Worm (Caenorhabditis elegans) whole organism, L2 larva: Measurements from ENCODE around the gene T05C7.7.

Source experiments
- C34F6.9 ChIP-seq: fragments of 150-350 bp; optimal IDR thresholded peaks from 2 replicates; lab custom pipeline; 2014; ENCODE audit warnings: missing biosample characterization, missing genetic modification characterization
- R02D3.7 ChIP-seq: fragments of 150-350 bp; optimal IDR thresholded peaks from 2 replicates; lab custom pipeline; 2014; ENCODE audit warnings: missing biosample characterization, missing genetic modification characterization
- Y55F3AM.14 ChIP-seq: fragments of 200-800 bp; sonication (Bioruptor generic); optimal IDR thresholded peaks from 2 replicates; lab custom pipeline; 2018; ENCODE audit warnings: mild to moderate bottlenecking, missing genetic modification characterization, missing compliant biosample characterization
- ama-1 ChIP-seq: fragments of 150-350 bp; optimal IDR thresholded peaks from 2 replicates; lab custom pipeline; 2018; ENCODE audit warnings: inconsistent platforms
- blmp-1 ChIP-seq: sonication (generic microtip); optimal IDR thresholded peaks from 2 replicates; lab custom pipeline; 2017; ENCODE audit warnings: missing genetic modification characterization, mild to moderate bottlenecking, missing compliant biosample characterization, antibody characterized with exemption, moderate library complexity; ENCODE audit not compliant: insufficient read depth
- ceh-16 ChIP-seq: fragments of 150-350 bp; optimal IDR thresholded peaks from 2 replicates; lab custom pipeline; 2014; ENCODE audit warnings: missing biosample characterization, missing genetic modification characterization
- ceh-82 ChIP-seq: fragments of 150-350 bp; optimal IDR thresholded peaks from 2 replicates; lab custom pipeline; 2014; ENCODE audit warnings: missing biosample characterization, missing genetic modification characterization
- crh-2 ChIP-seq: sonication (generic microtip); optimal IDR thresholded peaks from 2 replicates; lab custom pipeline; 2017; ENCODE audit warnings: missing biosample characterization, missing genetic modification characterization
- dmd-4 ChIP-seq: sonication (generic microtip); optimal IDR thresholded peaks from 2 replicates; lab custom pipeline; 2017; ENCODE audit warnings: missing biosample characterization, missing genetic modification characterization
- egl-27 ChIP-seq: sonication (generic microtip); optimal IDR thresholded peaks from 3 replicates; lab custom pipeline; 2017; ENCODE audit warnings: missing biosample characterization, missing genetic modification reagents, missing genetic modification characterization
- elt-1 ChIP-seq: fragments of 150-350 bp; optimal IDR thresholded peaks from 2 replicates; lab custom pipeline; 2014; ENCODE audit warnings: missing biosample characterization, missing genetic modification characterization
- elt-3 ChIP-seq: sonication (generic microtip); optimal IDR thresholded peaks from 2 replicates; lab custom pipeline; 2017; ENCODE audit warnings: missing biosample characterization, missing genetic modification characterization
- fos-1 ChIP-seq: fragments of 150-350 bp; optimal IDR thresholded peaks from 2 replicates; lab custom pipeline; 2014; ENCODE audit warnings: missing biosample characterization, missing genetic modification characterization
- gmeb-1 ChIP-seq: fragments of 150-350 bp; optimal IDR thresholded peaks from 2 replicates; lab custom pipeline; 2014; ENCODE audit warnings: missing biosample characterization, missing genetic modification characterization
- lin-11 ChIP-seq: fragments of 150-350 bp; sonication (generic microtip); optimal IDR thresholded peaks from 2 replicates; lab custom pipeline; 2014; ENCODE audit warnings: missing biosample characterization, missing genetic modification characterization, inconsistent platforms, mixed read lengths
- lin-13 ChIP-seq: fragments of 150-350 bp; optimal IDR thresholded peaks from 2 replicates; lab custom pipeline; 2014; ENCODE audit warnings: missing biosample characterization, missing genetic modification reagents, missing genetic modification characterization
- lsy-2 ChIP-seq, 2 experiments: fragments of 150-350 bp in 1 of 2; sonication (generic microtip) in 1 of 2; optimal IDR thresholded peaks; 2 replicates each; lab custom pipeline; 2014 to 2017; ENCODE audit warnings: missing biosample characterization in 2 of 2, missing genetic modification characterization in 2 of 2
- mbf-1 ChIP-seq: sonication (generic microtip); optimal IDR thresholded peaks from 2 replicates; lab custom pipeline; 2017; ENCODE audit warnings: missing biosample characterization, missing genetic modification characterization
- mdl-1 ChIP-seq, 2 experiments: fragments of 150-350 bp in 1 of 2; sonication (generic microtip) in 1 of 2; optimal IDR thresholded peaks; 2 replicates each; lab custom pipeline; 2017; ENCODE audit warnings: missing biosample characterization in 2 of 2, missing genetic modification characterization in 2 of 2
- nhr-11 ChIP-seq: fragments of 150-350 bp; optimal IDR thresholded peaks from 2 replicates; lab custom pipeline; 2014; ENCODE audit warnings: missing biosample characterization, missing genetic modification characterization
- nhr-129 ChIP-seq: fragments of 150-350 bp; optimal IDR thresholded peaks from 2 replicates; lab custom pipeline; 2014; ENCODE audit warnings: missing biosample characterization, missing genetic modification characterization
- nhr-21 ChIP-seq: fragments of 150-350 bp; optimal IDR thresholded peaks from 2 replicates; lab custom pipeline; 2014; ENCODE audit warnings: missing biosample characterization, missing genetic modification characterization
- nhr-23 ChIP-seq: fragments of 150-350 bp; optimal IDR thresholded peaks from 2 replicates; lab custom pipeline; 2014; ENCODE audit warnings: missing biosample characterization, missing genetic modification reagents, missing genetic modification characterization
- nhr-237 ChIP-seq: fragments of 150-350 bp; optimal IDR thresholded peaks from 2 replicates; lab custom pipeline; 2014; ENCODE audit warnings: missing biosample characterization, missing genetic modification characterization
- nhr-77 ChIP-seq: fragments of 150-350 bp; optimal IDR thresholded peaks from 2 replicates; lab custom pipeline; 2014; ENCODE audit warnings: missing biosample characterization, missing genetic modification characterization
- peb-1 ChIP-seq: fragments of 150-350 bp; optimal IDR thresholded peaks from 2 replicates; lab custom pipeline; 2014; ENCODE audit warnings: missing biosample characterization, missing genetic modification characterization
- sem-4 ChIP-seq: fragments of 150-350 bp; optimal IDR thresholded peaks from 2 replicates; lab custom pipeline; 2014; ENCODE audit warnings: missing biosample characterization, missing genetic modification reagents, missing genetic modification characterization
- skn-1 ChIP-seq: sonication (generic microtip); optimal IDR thresholded peaks from 2 replicates; lab custom pipeline; 2017; ENCODE audit warnings: missing biosample characterization, missing genetic modification characterization
- sma-3 ChIP-seq: sonication (generic microtip); optimal IDR thresholded peaks from 2 replicates; lab custom pipeline; 2016; ENCODE audit warnings: missing genetic modification reagents, missing genetic modification characterization, missing compliant biosample characterization
- sma-9 ChIP-seq, 2 experiments: fragments of 150-350 bp in 1 of 2; sonication (generic microtip) in 1 of 2; optimal IDR thresholded peaks; 2 replicates each; lab custom pipeline; 2014 to 2016; ENCODE audit warnings: missing genetic modification characterization in 2 of 2, mild to moderate bottlenecking in 1 of 2, missing biosample characterization in 1 of 2, missing compliant biosample characterization in 1 of 2, missing genetic modification reagents in 1 of 2, moderate library complexity in 1 of 2
- snpc-4 ChIP-seq: fragments of 150-350 bp; optimal IDR thresholded peaks from 2 replicates; lab custom pipeline; 2014; ENCODE audit warnings: missing biosample characterization, missing genetic modification characterization
- unc-39 ChIP-seq: fragments of 150-350 bp; optimal IDR thresholded peaks from 2 replicates; lab custom pipeline; 2014; ENCODE audit warnings: missing biosample characterization, missing genetic modification characterization
- unc-55 ChIP-seq: fragments of 150-350 bp; sonication (generic microtip); optimal IDR thresholded peaks from 3 replicates; lab custom pipeline; 2014; ENCODE audit warnings: missing biosample characterization, missing genetic modification reagents, missing genetic modification characterization
- unc-62 ChIP-seq: fragments of 150-350 bp; optimal IDR thresholded peaks from 2 replicates; lab custom pipeline; 2014; ENCODE audit warnings: missing biosample characterization, missing genetic modification reagents, missing genetic modification characterization
- zag-1 ChIP-seq: fragments of 150-350 bp; optimal IDR thresholded peaks from 2 replicates; lab custom pipeline; 2014; ENCODE audit warnings: missing biosample characterization, missing genetic modification characterization
- ztf-1 ChIP-seq: fragments of 200-800 bp; sonication (Bioruptor generic); conservative IDR thresholded peaks from 2 replicates; pipeline ENCODE4 v1.3.6; 2022; ENCODE audit warnings: missing genetic modification characterization, missing compliant biosample characterization
- ztf-11 ChIP-seq: sonication (generic microtip); optimal IDR thresholded peaks from 2 replicates; lab custom pipeline; 2017; ENCODE audit warnings: missing biosample characterization, missing genetic modification characterization
- ztf-4 ChIP-seq: fragments of 150-350 bp; optimal IDR thresholded peaks from 2 replicates; lab custom pipeline; 2014; ENCODE audit warnings: missing biosample characterization, missing genetic modification characterization

T05C7.7 gene

DNA sequence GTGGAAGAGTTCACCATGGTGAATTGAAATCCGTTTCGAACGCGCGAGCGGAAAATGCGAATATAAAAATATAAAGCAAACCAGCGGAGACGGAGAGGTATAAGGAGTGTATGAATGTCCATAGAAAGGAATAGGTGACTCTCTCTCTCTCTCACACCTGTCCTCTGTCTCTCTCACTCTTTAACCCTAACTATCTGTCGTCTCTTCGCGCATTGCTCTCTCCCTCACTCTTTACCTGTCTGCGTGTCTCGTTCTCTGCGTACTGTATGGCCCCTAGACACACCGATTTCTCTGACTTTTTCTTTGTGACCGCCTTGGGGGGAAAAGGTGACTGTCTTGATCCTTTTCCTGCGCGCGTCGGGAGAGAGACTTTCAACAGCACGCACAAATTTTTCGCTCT lies 10.3 kb upstream of the T05C7.7 start (continued):
- TF ChIP-seq lin-11 (tag; lab: Kevin White, UChicago), result no peak
- no peak for TF ChIP-seq zag-1 (tag; lab: Kevin White, UChicago)

DNA sequence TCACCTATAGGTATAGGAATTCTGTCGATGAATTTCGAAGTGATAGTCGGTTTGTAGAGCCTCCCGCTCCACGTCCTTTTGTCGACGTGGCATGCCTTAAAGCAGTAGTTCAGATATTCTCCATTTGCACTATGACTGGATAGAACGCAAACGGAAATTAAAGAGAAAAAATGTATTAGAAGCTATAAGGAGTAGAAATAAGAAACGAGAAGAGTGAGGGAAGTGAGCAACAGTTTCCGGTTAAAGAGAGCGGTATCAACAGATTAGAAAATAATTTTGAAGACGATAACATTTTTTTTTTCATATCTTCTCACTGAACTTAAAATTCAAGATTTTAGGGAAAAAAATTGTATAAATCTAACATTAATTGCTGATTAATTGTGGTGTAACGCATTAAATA lies 8.0 kb upstream of the T05C7.7 start, which contains the start of gene T05C7.4:
TSS of gene T05C7.4 (minus strand) at position 101 of the 400 bp plus-strand sequence.
- TF ChIP-seq gmeb-1 (tag; lab: Kevin White, UChicago) (no peak), lsy-2 (tag; optimal IDR thresholded peaks at IDR 0.05; lab: Kevin White, UChicago) (no peak), unc-55 (GFP tag; lab: Kevin White, UChicago) (no peak), nhr-21 (tag; lab: Kevin White, UChicago) (no peak), blmp-1 (tag; lab: Kevin White, UChicago) (no peak), elt-1 (no peak), C34F6.9 (no peak), sma-3 (GFP tag; lab: Kevin White, UChicago) (no peak), dmd-4 (no peak), nhr-11 (no peak), ztf-11 (no peak), lin-11 (tag; lab: Kevin White, UChicago) (no peak), ama-1 (lab: Kevin White, UChicago) (no peak), unc-39 (tag; lab: Kevin White, UChicago) (no peak), ztf-1 (GFP tag; lab: Robert Waterston, UW) (no peak), ceh-16 (tag; lab: Kevin White, UChicago) (no peak), Y55F3AM.14 (GFP tag; lab: Kevin White, UChicago) (no peak), peb-1 (tag; lab: Kevin White, UChicago) (no peak), ztf-4 (tag; lab: Kevin White, UChicago) (no peak)

DNA sequence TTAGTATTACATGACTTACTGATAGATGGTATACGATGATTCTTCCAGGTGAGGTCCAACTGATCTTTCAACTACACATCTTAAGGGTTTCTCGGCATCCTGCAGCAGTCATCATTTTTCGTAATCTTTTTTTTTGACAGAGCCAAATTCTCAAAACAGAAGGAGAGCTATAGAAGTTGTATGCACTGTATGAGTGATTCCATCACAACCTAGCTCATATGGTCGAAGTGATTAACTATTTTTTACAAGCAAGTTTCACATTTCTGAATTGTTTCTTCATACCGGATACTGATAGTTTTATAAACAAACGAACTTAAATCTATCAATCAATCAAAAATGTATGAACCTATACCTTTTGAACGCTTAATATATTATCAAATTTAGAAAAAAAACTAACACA lies 2.7 kb upstream of the T05C7.7 start, which contains the start of gene T05C7.5:
TSS of gene T05C7.5 (minus strand) at position 101 of the 400 bp plus-strand sequence.
- no peak for TF ChIP-seq sem-4 (tag; lab: Kevin White, UChicago)
- TF ChIP-seq lin-13 (GFP tag; lab: Kevin White, UChicago), result no peak
- no peak for TF ChIP-seq fos-1 (tag; lab: Kevin White, UChicago)
- no peak for TF ChIP-seq blmp-1 (tag; lab: Kevin White, UChicago)
- no peak for TF ChIP-seq Y55F3AM.14 (GFP tag; lab: Kevin White, UChicago)
- TF ChIP-seq C34F6.9, result no peak
- no peak for TF ChIP-seq dmd-4

DNA sequence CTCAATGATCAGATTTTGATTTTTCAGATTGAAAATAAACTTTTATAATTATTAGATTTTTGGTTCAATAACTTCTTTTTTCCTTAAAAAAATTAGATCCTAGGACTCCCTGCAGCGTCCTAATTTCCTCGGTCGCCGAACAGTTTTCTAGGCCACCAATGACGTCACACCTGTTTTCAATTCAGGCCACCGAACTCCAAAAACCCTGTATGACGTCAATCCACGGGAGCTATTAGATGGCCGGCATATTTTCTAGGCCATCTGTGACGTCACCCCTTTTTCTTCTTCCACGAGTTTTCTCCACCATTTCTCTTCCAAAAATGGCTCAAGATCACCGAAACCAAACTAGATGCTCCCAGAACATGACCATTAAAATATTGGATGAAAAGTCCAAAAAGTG lies 9.7 kb downstream of the T05C7.7 start:
- no peak for TF ChIP-seq ztf-4 (tag; lab: Kevin White, UChicago)
- no peak for TF ChIP-seq blmp-1 (tag; lab: Kevin White, UChicago)
- no peak for TF ChIP-seq mdl-1 (tag; optimal IDR thresholded peaks at IDR 0.05; lab: Kevin White, UChicago)
- TF ChIP-seq snpc-4 (tag; lab: Kevin White, UChicago), result no peak
- no peak for TF ChIP-seq mbf-1 (tag; lab: Kevin White, UChicago)
- TF ChIP-seq unc-62, result no peak
- TF ChIP-seq egl-27 (tag; lab: Kevin White, UChicago), result no peak
- no peak for TF ChIP-seq C34F6.9
- no peak for TF ChIP-seq nhr-23
- TF ChIP-seq ztf-1 (GFP tag; lab: Robert Waterston, UW), result no peak
- TF ChIP-seq lsy-2 (tag; optimal IDR thresholded peaks at IDR 0.05; lab: Kevin White, UChicago), result no peak
- no peak for TF ChIP-seq ztf-11
- no peak for TF ChIP-seq dmd-4
- no peak for TF ChIP-seq nhr-77 (tag; lab: Kevin White, UChicago)
- no peak for TF ChIP-seq R02D3.7 (tag; lab: Kevin White, UChicago)

DNA sequence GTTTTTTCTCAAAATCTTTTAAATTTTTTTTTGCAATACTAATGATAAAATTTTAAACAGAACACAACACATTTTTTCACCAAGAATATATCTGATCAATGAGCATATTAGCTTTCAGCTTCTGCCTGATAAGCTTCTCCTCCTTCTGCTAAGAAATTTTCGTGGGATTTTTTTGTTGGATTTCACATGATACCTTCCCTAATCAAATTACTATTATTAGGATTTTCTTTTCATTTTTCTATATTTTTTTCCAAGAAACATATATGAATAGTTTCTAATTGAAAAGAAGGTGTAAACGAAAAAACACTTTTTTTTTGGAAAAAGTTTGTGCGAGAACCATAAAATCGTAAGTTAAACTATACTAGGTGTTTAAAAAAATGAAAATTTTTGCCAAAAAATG lies 11.6 kb downstream of the T05C7.7 start:
- TF ChIP-seq skn-1 (tag; lab: Kevin White, UChicago), result no peak
- TF ChIP-seq elt-1, result no peak
- TF ChIP-seq C34F6.9, result no peak
- no peak for TF ChIP-seq R02D3.7 (tag; lab: Kevin White, UChicago)
- no peak for TF ChIP-seq nhr-11
- no peak for TF ChIP-seq sem-4 (tag; lab: Kevin White, UChicago)
- no peak for TF ChIP-seq nhr-77 (tag; lab: Kevin White, UChicago)

DNA sequence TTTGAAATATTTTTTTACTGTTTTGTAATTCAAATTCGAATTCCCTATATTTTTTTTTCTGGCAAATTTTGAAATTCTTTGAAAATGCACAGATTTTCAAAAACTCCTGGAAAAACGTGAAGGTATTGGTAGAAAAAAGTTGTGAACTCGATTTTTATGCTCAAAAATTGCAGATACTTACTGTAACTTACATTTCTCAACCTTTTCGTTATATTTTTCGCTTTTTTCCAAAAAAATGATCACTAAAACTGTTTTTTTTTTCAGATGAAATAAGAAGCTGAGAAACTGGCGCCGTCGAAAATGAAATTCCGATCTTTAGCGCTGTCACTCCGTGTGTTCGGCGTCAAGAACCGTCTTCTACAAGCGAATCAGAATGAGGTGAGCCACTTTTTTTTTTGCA lies 14.5 kb downstream of the T05C7.7 start, which contains the start of gene T05C7.8:
TSS of gene T05C7.8 (plus strand) at position 301 of the 400 bp plus-strand sequence.
- TF ChIP-seq elt-3 (tag; lab: Kevin White, UChicago) (no peak), crh-2 (tag; lab: Kevin White, UChicago) (no peak), nhr-129 (tag; lab: Kevin White, UChicago) (no peak), nhr-21 (tag; lab: Kevin White, UChicago) (no peak), lin-11 (tag; lab: Kevin White, UChicago) (no peak), sma-9 (GFP tag; optimal IDR thresholded peaks at IDR 0.05; lab: Kevin White, UChicago) (no peak), sma-9 (tag; optimal IDR thresholded peaks at IDR 0.05; lab: Kevin White, UChicago) (no peak), egl-27 (tag; lab: Kevin White, UChicago) (no peak), dmd-4 (no peak), mbf-1 (tag; lab: Kevin White, UChicago) (no peak), ceh-82 (tag; lab: Kevin White, UChicago) (no peak), nhr-23 (no peak), sma-3 (GFP tag; lab: Kevin White, UChicago) (no peak), nhr-11 (no peak), unc-55 (GFP tag; lab: Kevin White, UChicago) (no peak), ztf-4 (tag; lab: Kevin White, UChicago) (no peak), peb-1 (tag; lab: Kevin White, UChicago) (no peak), nhr-237 (no peak), zag-1 (tag; lab: Kevin White, UChicago) (no peak)
